Fruit fly (Drosophila melanogaster): ENCODE measurements around the gene CG8671.

DNA sequence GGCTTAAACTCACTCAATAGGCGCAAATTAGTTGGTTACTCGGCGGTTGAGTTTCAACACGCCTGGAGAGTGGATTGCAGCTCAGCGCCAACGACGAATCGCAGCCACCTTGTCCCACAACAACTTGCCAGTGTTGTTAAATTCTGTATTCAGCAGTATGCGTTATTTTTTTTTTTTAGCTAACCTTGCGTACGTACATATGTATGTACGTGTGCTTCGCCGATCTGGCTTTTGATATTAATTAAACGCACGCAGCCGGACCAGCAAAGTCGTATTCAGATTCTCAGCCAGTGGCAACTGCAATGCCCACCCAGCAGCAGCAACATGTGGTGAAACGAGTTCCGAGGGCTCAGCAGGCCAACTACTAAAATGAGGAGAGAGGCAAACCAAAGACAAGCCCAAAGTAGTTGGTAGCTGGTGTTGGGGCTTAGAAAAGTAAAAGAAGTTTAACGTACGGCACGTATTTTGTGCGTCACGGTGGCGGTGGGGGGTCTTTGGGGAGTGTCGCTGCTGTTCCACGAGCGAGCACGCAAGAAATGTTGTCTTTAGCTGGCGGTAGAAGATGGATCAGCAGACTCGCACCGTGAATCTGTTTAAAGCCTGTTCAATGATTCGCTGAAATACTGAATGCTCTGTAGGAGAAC lies 17.5 kb upstream of the CG8671 start:
- TF ChIP-seq Ets98B (GFP tag; IDR thresholded peaks at IDR 0.05) (0 out of 2 replicates have a peak, but pooled peaks have one; percentile 5), CG4496 (GFP tag; IDR thresholded peaks at IDR 0.05) (0 out of 3 replicates have a peak, but pooled peaks have one; percentile 48), EcR (GFP tag; optimal IDR thresholded peaks at IDR 0.05) (peak; percentile 47)
